Fruit fly (Drosophila melanogaster): ENCODE measurements around the gene CG32263.

The CG32263 gene

dm6 chr3L:3772284-3772987 lies 38.5 kb downstream of the CG32263 start (continued):
- TF ChIP-seq pros (GFP tag; optimal IDR thresholded peaks at IDR 0.05) (no peak), CG5180 (GFP tag; optimal IDR thresholded peaks at IDR 0.05) (no peak), CG7745 (tag; optimal IDR thresholded peaks at IDR 0.05) (no peak), esg (GFP tag; conservative IDR thresholded peaks at IDR 0.05) (peak; percentile 17; the same call in 1 of the 2 replicates), HHEX (GFP tag; optimal IDR thresholded peaks at IDR 0.05) (no peak), CG18476 (GFP tag; optimal IDR thresholded peaks at IDR 0.05) (no peak), slbo (GFP tag; IDR thresholded peaks at IDR 0.05) (peak; percentile 64; the same call in 1 of the 2 replicates), Mrtf (GFP tag; IDR thresholded peaks at IDR 0.05) (no peak), CG30431 (GFP tag; optimal IDR thresholded peaks at IDR 0.05) (no peak), CG18599 (GFP tag; optimal IDR thresholded peaks at IDR 0.05) (no peak), Adf1 (GFP tag; IDR thresholded peaks at IDR 0.05) (no peak), CG2712 (tag; optimal IDR thresholded peaks at IDR 0.05) (no peak), Sry-δ (GFP tag; optimal IDR thresholded peaks at IDR 0.05) (peak; percentile 5), CG8290 (GFP tag; optimal IDR thresholded peaks at IDR 0.05) (no peak), CG8290 (tag; optimal IDR thresholded peaks at IDR 0.05) (peak in 1 of 2 experiments; percentile 56), ssp (GFP tag; IDR thresholded peaks at IDR 0.05) (no peak), CG11456 (GFP tag; IDR thresholded peaks at IDR 0.05) (no peak), TFAM (GFP tag; optimal IDR thresholded peaks at IDR 0.05) (no peak), Lpt (GFP tag; optimal IDR thresholded peaks at IDR 0.05) (no peak), odd (GFP tag; optimal IDR thresholded peaks at IDR 0.05) (no peak), Doc2 (GFP tag; IDR thresholded peaks at IDR 0.05) (no peak), sc (optimal IDR thresholded peaks at IDR 0.05) (no peak), sc (GFP tag; optimal IDR thresholded peaks at IDR 0.05) (no peak), CG2116 (GFP tag; optimal IDR thresholded peaks at IDR 0.05) (no peak), Meics (GFP tag; optimal IDR thresholded peaks at IDR 0.05) (no peak), fru (optimal IDR thresholded peaks at IDR 0.05) (no peak), grau (tag; optimal IDR thresholded peaks at IDR 0.05) (peak; percentile 40), phol (tag; optimal IDR thresholded peaks at IDR 0.05) (no peak), HLH54F (GFP tag; optimal IDR thresholded peaks at IDR 0.05) (peak; percentile 5), MBD-R2 (GFP tag; IDR thresholded peaks at IDR 0.05) (peak; percentile 12; the same call in 1 of the 2 replicates), insv (GFP tag; optimal IDR thresholded peaks at IDR 0.05) (no peak), sr (GFP tag; IDR thresholded peaks at IDR 0.05) (no peak), MTF-1 (GFP tag; optimal IDR thresholded peaks at IDR 0.05; ENCODE audit: borderline replicate concordance) (no peak), sqz (GFP tag; optimal IDR thresholded peaks at IDR 0.05) (no peak), Fer1 (GFP tag; optimal IDR thresholded peaks at IDR 0.05) (no peak), ato (GFP tag; IDR thresholded peaks at IDR 0.05; ENCODE audit: partially characterized antibody) (no peak), Elba2 (GFP tag; optimal IDR thresholded peaks at IDR 0.05) (no peak), H15 (GFP tag; IDR thresholded peaks at IDR 0.05) (no peak), sim (GFP tag; IDR thresholded peaks at IDR 0.05) (no peak), pzg (GFP tag; optimal IDR thresholded peaks at IDR 0.05) (no peak), CG7839 (tag; optimal IDR thresholded peaks at IDR 0.05) (peak; percentile 22), pita (GFP tag; optimal IDR thresholded peaks at IDR 0.05) (no peak), z (GFP tag; IDR thresholded peaks at IDR 0.05) (no peak), Hr39 (optimal IDR thresholded peaks at IDR 0.05) (no peak), trh (GFP tag; optimal IDR thresholded peaks at IDR 0.05) (no peak), Gug (GFP tag; IDR thresholded peaks at IDR 0.05) (no peak), CG14710 (tag; optimal IDR thresholded peaks at IDR 0.05) (no peak), tup (GFP tag; optimal IDR thresholded peaks at IDR 0.05) (no peak), CG11093 (GFP tag; IDR thresholded peaks at IDR 0.05) (no peak), Lim3 (GFP tag; IDR thresholded peaks at IDR 0.05) (no peak), mld (GFP tag; IDR thresholded peaks at IDR 0.05; ENCODE audit: partially characterized antibody) (no peak), Dp (GFP tag; optimal IDR thresholded peaks at IDR 0.05) (no peak)

Measured in whole organism, embryonic.